Worm (Caenorhabditis elegans): Measurements from ENCODE around the gene F40F11.3.

The F40F11.3 gene

DNA sequence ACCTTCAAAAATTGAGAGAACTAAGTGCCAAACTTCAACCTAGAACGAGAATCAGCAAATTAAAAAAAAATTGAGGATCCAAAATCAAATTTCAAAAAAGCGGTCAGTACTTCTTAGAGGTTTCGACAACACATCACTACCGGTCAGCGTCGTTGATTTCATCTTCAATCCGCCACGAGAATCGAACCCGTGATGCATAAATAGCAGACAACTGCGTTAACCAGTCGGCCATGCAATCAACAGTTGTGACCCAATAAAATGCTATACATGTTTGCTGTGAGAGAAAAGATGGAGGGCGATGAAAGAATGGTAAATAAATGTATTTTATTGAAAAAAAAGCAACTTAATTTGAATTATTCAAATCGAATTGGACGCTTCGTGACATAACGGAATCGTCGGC lies 44.1 kb downstream of the F40F11.3 start:
- TF ChIP-seq Y95B8A.8 (GFP tag; IDR thresholded peaks at IDR 0.05) (no peak), snpc-3.4 (tag; optimal IDR thresholded peaks at IDR 0.05) (peak; percentile 88), snpc-1.1 (tag; optimal IDR thresholded peaks at IDR 0.05; ENCODE audit: insufficient read depth) (peak; percentile 38), ZK185.1 (tag; optimal IDR thresholded peaks at IDR 0.05; ENCODE audit: poor library complexity, severe bottlenecking) (peak; percentile 86), F37B4.10 (GFP tag; IDR thresholded peaks at IDR 0.05) (0 out of 2 replicates have a peak, but pooled peaks have one; percentile 60), hmg-1.2 (GFP tag; IDR thresholded peaks at IDR 0.05) (peak; percentile 70), F33H1.4 (GFP tag; IDR thresholded peaks at IDR 0.05) (peak; percentile 58), dpl-1 (GFP tag; optimal IDR thresholded peaks at IDR 0.05) (peak; percentile 21), madf-10 (tag; optimal IDR thresholded peaks at IDR 0.05) (no peak), efl-1 (GFP tag; optimal IDR thresholded peaks at IDR 0.05) (peak; percentile 32), ztf-28 (GFP tag; IDR thresholded peaks at IDR 0.05) (no peak; the same call in 1 of the 2 replicates), B0261.1 (tag; optimal IDR thresholded peaks at IDR 0.05) (peak; percentile 87), lir-1 (GFP tag; conservative IDR thresholded peaks at IDR 0.05) (no peak), Y53F4B.3 (GFP tag; IDR thresholded peaks at IDR 0.05) (no peak), pbrm-1 (GFP tag; IDR thresholded peaks at IDR 0.05) (no peak), hrde-1 (tag; optimal IDR thresholded peaks at IDR 0.05; ENCODE audit: borderline replicate concordance) (peak; percentile 50), hlh-12 (tag; optimal IDR thresholded peaks at IDR 0.05) (peak; percentile 31), nhr-179 (tag; optimal IDR thresholded peaks at IDR 0.05) (peak; percentile 17), him-1 (tag; optimal IDR thresholded peaks at IDR 0.05) (peak; percentile 96), ztf-26 (tag; optimal IDR thresholded peaks at IDR 0.05) (peak; percentile 67), nhr-90 (tag; optimal IDR thresholded peaks at IDR 0.05) (peak; percentile 88), ceh-100 (GFP tag; IDR thresholded peaks at IDR 0.05) (peak; percentile 44; the same call in 1 of the 2 replicates), ztf-18 (tag; optimal IDR thresholded peaks at IDR 0.05) (peak; percentile 67), attf-3 (GFP tag; conservative IDR thresholded peaks at IDR 0.05) (peak; percentile 61; the same call in 1 of the 2 replicates), lin-35 (GFP tag; optimal IDR thresholded peaks at IDR 0.05) (peak in 1 of 3 experiments; percentile 8), zim-3 (tag; optimal IDR thresholded peaks at IDR 0.05) (peak; percentile 68), egl-18 (GFP tag; IDR thresholded peaks at IDR 0.05) (no peak), let-526 (GFP tag; IDR thresholded peaks at IDR 0.05) (no peak), ccch-3 (GFP tag; optimal IDR thresholded peaks at IDR 0.05) (no peak), mes-4 (tag; optimal IDR thresholded peaks at IDR 0.05) (peak; percentile 65), ceh-58 (GFP tag; IDR thresholded peaks at IDR 0.05) (no peak), rec-8 (tag; optimal IDR thresholded peaks at IDR 0.05) (peak; percentile 84 to 89), nhr-80 (tag; optimal IDR thresholded peaks at IDR 0.05) (no peak), lin-54 (GFP tag; optimal IDR thresholded peaks at IDR 0.05) (peak; percentile 70), F49E8.2 (tag; optimal IDR thresholded peaks at IDR 0.05; ENCODE audit: insufficient read depth) (peak; percentile 74), rpc-1 (optimal IDR thresholded peaks at IDR 0.05) (peak; percentile 98), rpc-1 (tag; optimal IDR thresholded peaks at IDR 0.05) (peak; percentile 95), Y53G8AR.9 (GFP tag; conservative IDR thresholded peaks at IDR 0.05) (no peak), mxl-1 (tag; optimal IDR thresholded peaks at IDR 0.05) (peak; percentile 6), F10E7.11 (tag; optimal IDR thresholded peaks at IDR 0.05) (no peak), akir-1 (GFP tag; optimal IDR thresholded peaks at IDR 0.05) (peak; percentile 32), ztf-6 (GFP tag; IDR thresholded peaks at IDR 0.05) (no peak), lsy-27 (tag; optimal IDR thresholded peaks at IDR 0.05; ENCODE audit: borderline replicate concordance, insufficient read depth) (no peak), nfya-2 (GFP tag; IDR thresholded peaks at IDR 0.05) (no peak), dox-1 (GFP tag; IDR thresholded peaks at IDR 0.05) (no peak; the same call in 1 of the 2 replicates), lin-26 (GFP tag; IDR thresholded peaks at IDR 0.05) (peak; percentile 85), K12H6.12 (tag; optimal IDR thresholded peaks at IDR 0.05) (peak; percentile 45), madf-3 (GFP tag; IDR thresholded peaks at IDR 0.05) (0 out of 2 replicates have a peak, but pooled peaks have one; percentile 20)
